Worm (Caenorhabditis elegans) whole organism, young adult: ENCODE data around the gene set-5.

Experiments used
- B0261.1 ChIP-seq: sonication (generic microtip); optimal IDR thresholded peaks from 2 replicates; lab custom pipeline; 2016; ENCODE audit warnings: mild to moderate bottlenecking, missing genetic modification characterization, moderate library complexity, missing compliant biosample characterization
- C06A6.2 ChIP-seq: fragments of 200-800 bp; sonication (Bioruptor generic); conservative IDR thresholded peaks from 2 replicates; pipeline ENCODE4 v1.3.6; 2022; ENCODE audit warnings: missing genetic modification characterization, missing compliant biosample characterization
- D2030.7 ChIP-seq: fragments of 200-800 bp; sonication (Bioruptor generic); IDR thresholded peaks from 2 replicates; pipeline ENCODE4 v1.3.6; 2022; ENCODE audit warnings: missing genetic modification reagents, missing genetic modification characterization, missing compliant biosample characterization
- F22D6.2 ChIP-seq: sonication (generic microtip); optimal IDR thresholded peaks from 2 replicates; lab custom pipeline; 2016; ENCODE audit warnings: mild to moderate bottlenecking, missing genetic modification characterization, missing compliant biosample characterization
- F33H1.4 ChIP-seq: fragments of 200-800 bp; sonication (Bioruptor generic); IDR thresholded peaks from 2 replicates; pipeline ENCODE4 v1.3.6; 2022; ENCODE audit warnings: missing genetic modification reagents, missing genetic modification characterization, missing compliant biosample characterization
- F37B4.10 ChIP-seq: fragments of 200-800 bp; sonication (Bioruptor generic); IDR thresholded peaks from 2 replicates; pipeline ENCODE4 v1.3.6; 2022; ENCODE audit warnings: missing genetic modification characterization, missing compliant biosample characterization
- F39B2.1 ChIP-seq: fragments of 200-800 bp; sonication (Bioruptor generic); IDR thresholded peaks from 2 replicates; pipeline ENCODE4 v1.3.6; 2022; ENCODE audit warnings: missing genetic modification reagents, missing genetic modification characterization, missing compliant biosample characterization
- ZK185.1 ChIP-seq: sonication (generic microtip); optimal IDR thresholded peaks from 2 replicates; lab custom pipeline; 2016; ENCODE audit warnings: mild to moderate bottlenecking, missing genetic modification characterization, missing compliant biosample characterization; ENCODE audit not compliant: poor library complexity, severe bottlenecking
- akir-1 ChIP-seq: fragments of 200-800 bp; sonication (Bioruptor generic); optimal IDR thresholded peaks from 2 replicates; lab custom pipeline; 2018; ENCODE audit warnings: mild to moderate bottlenecking, missing genetic modification characterization, moderate library complexity, missing compliant biosample characterization
- bed-1 ChIP-seq: fragments of 200-800 bp; sonication (Bioruptor generic); IDR thresholded peaks from 2 replicates; pipeline ENCODE4 v1.3.6; 2022; ENCODE audit warnings: missing genetic modification reagents, missing genetic modification characterization, missing compliant biosample characterization
- ccch-3 ChIP-seq: fragments of 200-800 bp; sonication (Bioruptor generic); optimal IDR thresholded peaks from 2 replicates; lab custom pipeline; 2018; ENCODE audit warnings: mild to moderate bottlenecking, missing genetic modification characterization, missing compliant biosample characterization
- cebp-1 ChIP-seq, 2 experiments: fragments of 200-800 bp in 1 of 2; sonication (Bioruptor generic) in 1 of 2; sonication (generic microtip) in 1 of 2; IDR thresholded peaks in 1 of 2; optimal IDR thresholded peaks in 1 of 2; 2 replicates each; pipeline versions ENCODE4 v1.3.6 to Lab custom; 2017 to 2022; ENCODE audit warnings: missing compliant biosample characterization in 2 of 2, missing genetic modification characterization in 2 of 2, mild to moderate bottlenecking in 1 of 2, missing genetic modification reagents in 1 of 2, moderate library complexity in 1 of 2
- cebp-2 ChIP-seq: fragments of 200-800 bp; sonication (Bioruptor generic); IDR thresholded peaks from 2 replicates; pipeline ENCODE4 v1.3.6; 2022; ENCODE audit warnings: missing genetic modification characterization, missing compliant biosample characterization
- ceh-79 ChIP-seq: sonication (generic microtip); optimal IDR thresholded peaks from 2 replicates; lab custom pipeline; 2017; ENCODE audit warnings: mild to moderate bottlenecking, missing genetic modification characterization, missing compliant biosample characterization
- chd-7 ChIP-seq: sonication (generic microtip); optimal IDR thresholded peaks from 2 replicates; lab custom pipeline; 2016; ENCODE audit warnings: mild to moderate bottlenecking, missing genetic modification characterization, moderate library complexity, missing compliant biosample characterization
- fkh-3 ChIP-seq: sonication (generic microtip); optimal IDR thresholded peaks from 2 replicates; lab custom pipeline; 2016; ENCODE audit warnings: mild to moderate bottlenecking, missing genetic modification characterization, missing compliant biosample characterization
- hlh-12 ChIP-seq: sonication (generic microtip); optimal IDR thresholded peaks from 2 replicates; lab custom pipeline; 2016; ENCODE audit warnings: missing genetic modification characterization, missing compliant biosample characterization
- hlh-26 ChIP-seq: fragments of 200-800 bp; sonication (Bioruptor generic); conservative IDR thresholded peaks from 2 replicates; pipeline ENCODE4 v1.3.6; 2022; ENCODE audit warnings: missing genetic modification reagents, missing genetic modification characterization, missing compliant biosample characterization
- hsf-1 ChIP-seq: fragments of 200-800 bp; sonication (Bioruptor generic); IDR thresholded peaks from 2 replicates; pipeline ENCODE4 v1.3.6; 2022; ENCODE audit warnings: missing genetic modification reagents, missing genetic modification characterization, missing compliant biosample characterization
- lag-1 ChIP-seq: fragments of 200-800 bp; sonication (Bioruptor generic); IDR thresholded peaks from 2 replicates; pipeline ENCODE4 v1.3.6; 2022; ENCODE audit warnings: missing genetic modification reagents, missing genetic modification characterization, missing compliant biosample characterization
- let-526 ChIP-seq: fragments of 200-800 bp; sonication (Bioruptor generic); IDR thresholded peaks from 2 replicates; pipeline ENCODE4 v1.3.6; 2022; ENCODE audit warnings: missing genetic modification reagents, missing genetic modification characterization, missing compliant biosample characterization
- lin-26 ChIP-seq: fragments of 200-800 bp; sonication (Bioruptor generic); IDR thresholded peaks from 2 replicates; pipeline ENCODE4 v1.3.6; 2022; ENCODE audit warnings: missing genetic modification reagents, missing genetic modification characterization, missing compliant biosample characterization
- lin-40 ChIP-seq: sonication (generic microtip); optimal IDR thresholded peaks from 2 replicates; lab custom pipeline; 2016; ENCODE audit warnings: missing genetic modification characterization, mild to moderate bottlenecking, missing compliant biosample characterization, missing genotype, missing genetic modification reagents
- lin-54 ChIP-seq: fragments of 200-800 bp; sonication (Bioruptor generic); optimal IDR thresholded peaks from 2 replicates; lab custom pipeline; 2018; ENCODE audit warnings: mild to moderate bottlenecking, missing genetic modification characterization, missing compliant biosample characterization
- madf-8 ChIP-seq: fragments of 200-800 bp; sonication (Bioruptor generic); conservative IDR thresholded peaks from 2 replicates; pipeline ENCODE4 v1.3.6; 2022; ENCODE audit warnings: missing genetic modification reagents, missing genetic modification characterization, missing compliant biosample characterization
- mxl-1 ChIP-seq: sonication (generic microtip); optimal IDR thresholded peaks from 2 replicates; lab custom pipeline; 2016; ENCODE audit warnings: missing genetic modification characterization, missing compliant biosample characterization
- nfya-1 ChIP-seq: sonication (generic microtip); optimal IDR thresholded peaks from 2 replicates; lab custom pipeline; 2017; ENCODE audit warnings: antibody characterized with exemption, missing compliant biosample characterization, missing genetic modification characterization, borderline replicate concordance; ENCODE audit not compliant: insufficient read depth
- nfya-2 ChIP-seq: fragments of 200-800 bp; sonication (Bioruptor generic); IDR thresholded peaks from 2 replicates; pipeline ENCODE4 v1.3.6; 2022; ENCODE audit warnings: missing genetic modification reagents, missing genetic modification characterization, missing compliant biosample characterization
- nhr-120 ChIP-seq: fragments of 200-800 bp; sonication (Bioruptor generic); IDR thresholded peaks from 2 replicates; pipeline ENCODE4 v1.3.6; 2022; ENCODE audit warnings: missing genetic modification characterization, missing compliant biosample characterization
- sea-2 ChIP-seq: fragments of 200-800 bp; sonication (Bioruptor generic); IDR thresholded peaks from 2 replicates; pipeline ENCODE4 v1.3.6; 2022; ENCODE audit warnings: missing genetic modification characterization, missing compliant biosample characterization
- snpc-1.3 ChIP-seq: sonication (generic microtip); optimal IDR thresholded peaks from 2 replicates; lab custom pipeline; 2017; ENCODE audit warnings: missing genetic modification characterization, mild to moderate bottlenecking, missing compliant biosample characterization, antibody characterized with exemption, moderate library complexity, missing genotype, missing genetic modification reagents; ENCODE audit not compliant: insufficient read depth
- xnd-1 ChIP-seq: sonication (generic microtip); optimal IDR thresholded peaks from 2 replicates; lab custom pipeline; 2016; ENCODE audit warnings: missing genotype, missing genetic modification reagents, missing genetic modification characterization, missing compliant biosample characterization
- ztf-25 ChIP-seq: fragments of 200-800 bp; sonication (Bioruptor generic); IDR thresholded peaks from 2 replicates; pipeline ENCODE4 v1.3.6; 2022; ENCODE audit warnings: missing genetic modification reagents, missing genetic modification characterization, missing compliant biosample characterization

set-5 gene

ce11 chrV:14698666-14699065 is at the start of gene set-5:
Gene set-5, plus strand, starts transcription at chrV:14698966.
- TF ChIP-seq ztf-25 (no peak), B0261.1 (tag; lab: Kevin White, UChicago) (no peak), lin-54 (GFP tag; lab: Kevin White, UChicago) (no peak), cebp-2 (GFP tag; lab: Robert Waterston, UW) (no peak), nfya-2 (GFP tag; lab: Robert Waterston, UW) (no peak), hsf-1 (GFP tag; lab: Robert Waterston, UW) (no peak), snpc-1.3 (tag; lab: Kevin White, UChicago) (no peak), ZK185.1 (tag; lab: Kevin White, UChicago) (no peak), akir-1 (GFP tag; lab: Kevin White, UChicago) (no peak), bed-1 (no peak), chd-7 (no peak), F33H1.4 (GFP tag; lab: Robert Waterston, UW) (no peak), ceh-79 (tag; lab: Kevin White, UChicago) (no peak), nhr-120 (GFP tag; lab: Robert Waterston, UW) (no peak), fkh-3 (no peak), C06A6.2 (GFP tag; lab: Robert Waterston, UW) (no peak)

ce11 chrV:14649929-14650328 is 48.8 kb upstream of the set-5 start:
- no peak for TF ChIP-seq lag-1 (GFP tag; lab: Robert Waterston, UW)
- no peak for TF ChIP-seq cebp-1 (GFP tag; IDR thresholded peaks at IDR 0.05; lab: Robert Waterston, UW)
- peak; percentile 19 for TF ChIP-seq cebp-1 (tag; optimal IDR thresholded peaks at IDR 0.05; lab: Kevin White, UChicago)

- TF ChIP-seq F22D6.2 (tag; lab: Kevin White, UChicago), result no peak
- TF ChIP-seq sea-2 (GFP tag; lab: Robert Waterston, UW), result no peak
- TF ChIP-seq lin-40 (tag; lab: Kevin White, UChicago), result no peak
- no peak for TF ChIP-seq F37B4.10
- no peak for TF ChIP-seq D2030.7 (GFP tag; lab: Robert Waterston, UW)
- TF ChIP-seq ccch-3, result no peak
- TF ChIP-seq madf-8 (GFP tag; lab: Robert Waterston, UW), result no peak
- TF ChIP-seq hlh-12 (tag; lab: Kevin White, UChicago), result no peak
- TF ChIP-seq mxl-1 (tag; lab: Kevin White, UChicago), result no peak
- TF ChIP-seq xnd-1 (tag; lab: Kevin White, UChicago), result no peak
- TF ChIP-seq nfya-1, result no peak
- no peak for TF ChIP-seq lag-1 (GFP tag; lab: Robert Waterston, UW)
- TF ChIP-seq lin-26, result no peak
- no peak for TF ChIP-seq cebp-1 (GFP tag; IDR thresholded peaks at IDR 0.05; lab: Robert Waterston, UW)
- no peak for TF ChIP-seq cebp-1 (tag; optimal IDR thresholded peaks at IDR 0.05; lab: Kevin White, UChicago)
- TF ChIP-seq hlh-26, result no peak
These were observed 48.1 kb upstream of the set-5 start for ce11 chrV:14650631-14651030.

ce11 chrV:14655689-14656088 is 43.1 kb upstream of the set-5 start:
- no peak for TF ChIP-seq nfya-2 (GFP tag; lab: Robert Waterston, UW)
- no peak for TF ChIP-seq let-526 (GFP tag; lab: Robert Waterston, UW)
- TF ChIP-seq F39B2.1 (GFP tag; lab: Robert Waterston, UW), result no peak
